Fruit fly (Drosophila melanogaster) whole organism, embryonic: ENCODE results near the gene CG31344.

Experiments used
- Asciz ChIP-seq: fragments of 200-800 bp; sonication (Bioruptor generic); optimal IDR thresholded peaks from 2 replicates; lab custom pipeline; 2017; ENCODE audit warnings: missing biosample characterization, mild to moderate bottlenecking, missing genetic modification characterization, missing genetic modification reagents
- BEAF-32 ChIP-seq: fragments of 200-800 bp; sonication (Bioruptor generic); optimal IDR thresholded peaks from 3 replicates; lab custom pipeline; 2017; ENCODE audit warnings: missing biosample characterization, missing genetic modification characterization, mild to moderate bottlenecking, moderate library complexity, missing genetic modification reagents
- CG11085 ChIP-seq: fragments of 200-800 bp; sonication (Bioruptor generic); IDR thresholded peaks from 2 replicates; pipeline ENCODE4 v1.3.6; 2022; ENCODE audit warnings: missing biosample characterization, missing genetic modification characterization
- CG11696 ChIP-seq: fragments of 200-800 bp; sonication (Bioruptor generic); IDR thresholded peaks from 2 replicates; pipeline ENCODE4 v1.3.6; 2022; ENCODE audit warnings: missing biosample characterization, missing genetic modification characterization
- CG12219 ChIP-seq: fragments of 200-800 bp; sonication (Bioruptor generic); optimal IDR thresholded peaks from 3 replicates; lab custom pipeline; 2018; ENCODE audit warnings: missing biosample characterization, mild to moderate bottlenecking, missing genetic modification characterization
- CG12299 ChIP-seq: fragments of 200-800 bp; sonication (Bioruptor generic); optimal IDR thresholded peaks from 2 replicates; lab custom pipeline; 2018; ENCODE audit warnings: missing biosample characterization, mild to moderate bottlenecking, missing genetic modification characterization
- CG14441 ChIP-seq: fragments of 200-800 bp; sonication (Bioruptor generic); IDR thresholded peaks from 2 replicates; pipeline ENCODE4 v1.3.6; 2022; ENCODE audit warnings: missing biosample characterization, missing genetic modification characterization
- CG15073 ChIP-seq: fragments of 200-800 bp; sonication (Bioruptor generic); optimal IDR thresholded peaks from 2 replicates; lab custom pipeline; 2016; ENCODE audit warnings: missing biosample characterization, missing genetic modification characterization
- CG32767 ChIP-seq: fragments of 200-800 bp; sonication (Bioruptor generic); IDR thresholded peaks from 2 replicates; pipeline ENCODE4 v1.3.6; 2022; ENCODE audit warnings: missing biosample characterization, missing genetic modification characterization
- CG32772 ChIP-seq: fragments of 200-800 bp; sonication (Bioruptor generic); IDR thresholded peaks from 2 replicates; pipeline ENCODE4 v1.3.6; 2022; ENCODE audit warnings: missing biosample characterization, missing genetic modification characterization
- CG34376 ChIP-seq: fragments of 200-800 bp; sonication (Bioruptor generic); optimal IDR thresholded peaks from 2 replicates; lab custom pipeline; 2018; ENCODE audit warnings: missing biosample characterization, mild to moderate bottlenecking, missing genetic modification characterization
- CG3838 ChIP-seq: fragments of 200-800 bp; sonication (Bioruptor generic); optimal IDR thresholded peaks from 3 replicates; lab custom pipeline; 2016; ENCODE audit warnings: missing biosample characterization, missing genetic modification characterization
- CG4730 ChIP-seq: fragments of 200-800 bp; sonication (Bioruptor generic); IDR thresholded peaks from 2 replicates; pipeline ENCODE4 v1.3.6; 2022; ENCODE audit warnings: missing biosample characterization, missing genetic modification characterization
- CG7839 ChIP-seq: fragments of 200-800 bp; sonication (Bioruptor generic); optimal IDR thresholded peaks from 3 replicates; lab custom pipeline; 2018; ENCODE audit warnings: missing biosample characterization, mild to moderate bottlenecking, missing genetic modification characterization, moderate library complexity
- CG8765 ChIP-seq: fragments of 200-800 bp; sonication (Bioruptor generic); IDR thresholded peaks from 2 replicates; pipeline ENCODE4 v1.3.6; 2022; ENCODE audit warnings: missing biosample characterization, missing genetic modification characterization
- CTCF ChIP-seq: fragments of 200-800 bp; sonication (Bioruptor generic); optimal IDR thresholded peaks from 2 replicates; lab custom pipeline; 2017; ENCODE audit warnings: missing biosample characterization, mild to moderate bottlenecking, missing genetic modification characterization, moderate library complexity
- D ChIP-seq, 2 experiments: fragments of 200-800 bp in 1 of 2; fragments of >200 bp in 1 of 2; sonication (Bioruptor generic) in 1 of 2; optimal IDR thresholded peaks; 2 replicates in 1 of 2; 3 replicates in 1 of 2; lab custom pipeline; 2017; ENCODE audit warnings: mild to moderate bottlenecking in 1 of 2, missing biosample characterization in 1 of 2, missing genetic modification characterization in 1 of 2, missing genetic modification reagents in 1 of 2
- D19A ChIP-seq: fragments of 200-800 bp; optimal IDR thresholded peaks from 3 replicates; lab custom pipeline; 2019; ENCODE audit warnings: missing biosample characterization, mild to moderate bottlenecking, missing genetic modification characterization, moderate library complexity
- D19B ChIP-seq: fragments of 200-800 bp; sonication (Bioruptor generic); optimal IDR thresholded peaks from 2 replicates; lab custom pipeline; 2017; ENCODE audit warnings: missing biosample characterization, mild to moderate bottlenecking, missing genetic modification characterization
- Ets65A ChIP-seq: fragments of 200-800 bp; sonication (Bioruptor generic); peaks from one replicate; lab custom pipeline; 2016; ENCODE audit warnings: missing biosample characterization, missing genetic modification characterization
- HLH4C ChIP-seq: fragments of 200-800 bp; sonication (Bioruptor generic); IDR thresholded peaks from 3 replicates; pipeline ENCODE4 v1.3.6; 2022; ENCODE audit warnings: missing biosample characterization, missing genetic modification characterization; ENCODE audit not compliant: partially characterized antibody
- Hsf ChIP-seq: fragments of 200-800 bp; sonication (Bioruptor generic); optimal IDR thresholded peaks from 3 replicates; lab custom pipeline; 2016; ENCODE audit warnings: missing biosample characterization, missing genetic modification characterization
- MBD-R2 ChIP-seq: fragments of 200-800 bp; sonication (Bioruptor generic); IDR thresholded peaks from 2 replicates; pipeline ENCODE4 v1.3.6; 2022; ENCODE audit warnings: missing biosample characterization, missing genetic modification characterization
- Sin3A ChIP-seq: fragments of >200 bp; optimal IDR thresholded peaks from 2 replicates; lab custom pipeline; 2018
- Sox102F ChIP-seq: fragments of 200-800 bp; sonication (Bioruptor generic); optimal IDR thresholded peaks from 2 replicates; lab custom pipeline; 2018; ENCODE audit warnings: missing biosample characterization, mild to moderate bottlenecking, missing genetic modification characterization, moderate library complexity
- Sry-δ ChIP-seq: fragments of 200-800 bp; sonication (Bioruptor generic); optimal IDR thresholded peaks from 2 replicates; lab custom pipeline; 2016; ENCODE audit warnings: missing biosample characterization, missing genetic modification characterization
- abd-A ChIP-seq: fragments of 200-800 bp; sonication (Bioruptor generic); optimal IDR thresholded peaks from 3 replicates; lab custom pipeline; 2019; ENCODE audit warnings: missing biosample characterization, mild to moderate bottlenecking, missing genetic modification characterization, moderate library complexity
- ase ChIP-seq: fragments of 200-800 bp; sonication (Bioruptor generic); IDR thresholded peaks from 3 replicates; pipeline ENCODE4 v1.3.6; 2022; ENCODE audit warnings: missing biosample characterization, missing genetic modification characterization
- crp ChIP-seq, 2 experiments: fragments of 200-800 bp; sonication (Bioruptor generic); optimal IDR thresholded peaks; 2 replicates in 1 of 2; 3 replicates in 1 of 2; lab custom pipeline; 2017; ENCODE audit warnings: missing biosample characterization in 2 of 2, missing genetic modification characterization in 2 of 2, mild to moderate bottlenecking in 1 of 2, moderate library complexity in 1 of 2
- dan ChIP-seq: fragments of 200-800 bp; sonication (Bioruptor generic); IDR thresholded peaks from 2 replicates; pipeline ENCODE4 v1.3.6; 2022; ENCODE audit warnings: missing biosample characterization, missing genetic modification characterization
- dpn ChIP-seq, 2 experiments: fragments of 200-800 bp; sonication (Bioruptor generic); optimal IDR thresholded peaks; 3 replicates each; lab custom pipeline; 2016; ENCODE audit warnings: missing biosample characterization in 2 of 2, missing genetic modification characterization in 2 of 2
- fd3F ChIP-seq: fragments of 200-800 bp; sonication (Bioruptor generic); optimal IDR thresholded peaks from 2 replicates; lab custom pipeline; 2018; ENCODE audit warnings: missing biosample characterization, mild to moderate bottlenecking, missing genetic modification characterization, moderate library complexity
- ftz-f1 ChIP-seq: fragments of 200-800 bp; sonication (Bioruptor generic); optimal IDR thresholded peaks from 2 replicates; lab custom pipeline; 2016; ENCODE audit warnings: missing biosample characterization, missing genetic modification characterization
- grau ChIP-seq: fragments of 200-800 bp; optimal IDR thresholded peaks from 3 replicates; lab custom pipeline; 2019; ENCODE audit warnings: missing biosample characterization, mild to moderate bottlenecking, missing genetic modification characterization, moderate library complexity
- grn ChIP-seq: fragments of 200-800 bp; sonication (Bioruptor generic); optimal IDR thresholded peaks from 3 replicates; lab custom pipeline; 2017; ENCODE audit warnings: missing biosample characterization, missing genetic modification characterization
- hb ChIP-seq: fragments of 200-800 bp; sonication (Bioruptor generic); IDR thresholded peaks from 3 replicates; pipeline ENCODE4 v1.3.6; 2022; ENCODE audit warnings: missing biosample characterization, missing genetic modification characterization; ENCODE audit not compliant: partially characterized antibody
- hbn ChIP-seq: fragments of 200-800 bp; sonication (Bioruptor generic); IDR thresholded peaks from 2 replicates; pipeline ENCODE4 v1.3.6; 2022; ENCODE audit warnings: missing biosample characterization, missing genetic modification characterization; ENCODE audit not compliant: partially characterized antibody
- hkb ChIP-seq, 2 experiments: fragments of 200-800 bp in 1 of 2; fragments of >200 bp in 1 of 2; sonication (Bioruptor generic) in 1 of 2; IDR thresholded peaks in 1 of 2; optimal IDR thresholded peaks in 1 of 2; 2 replicates each; pipeline versions ENCODE4 v1.3.6 to Lab custom; 2017 to 2022; ENCODE audit warnings: missing biosample characterization in 1 of 2, missing genetic modification characterization in 1 of 2
- hth ChIP-seq: fragments of >200 bp; optimal IDR thresholded peaks from 2 replicates; lab custom pipeline; 2017; ENCODE audit warnings: inconsistent platforms
- insv ChIP-seq, 2 experiments: fragments of 200-800 bp; sonication (Bioruptor generic); optimal IDR thresholded peaks; 3 replicates each; lab custom pipeline; 2016 to 2018; ENCODE audit warnings: missing biosample characterization in 2 of 2, missing genetic modification characterization in 2 of 2
- jing ChIP-seq: fragments of 200-800 bp; sonication (Bioruptor generic); optimal IDR thresholded peaks from 2 replicates; lab custom pipeline; 2018; ENCODE audit warnings: missing biosample characterization, mild to moderate bottlenecking, missing genetic modification characterization
- jumu ChIP-seq: fragments of 200-800 bp; sonication (Bioruptor generic); optimal IDR thresholded peaks from 3 replicates; lab custom pipeline; 2016; ENCODE audit warnings: missing biosample characterization, missing genetic modification characterization
- klu ChIP-seq: fragments of 200-800 bp; sonication (Bioruptor generic); IDR thresholded peaks from 2 replicates; pipeline ENCODE4 v1.3.6; 2022; ENCODE audit warnings: missing biosample characterization, missing genetic modification characterization
- kni ChIP-seq: fragments of 200-800 bp; sonication (Bioruptor generic); optimal IDR thresholded peaks from 3 replicates; lab custom pipeline; 2017; ENCODE audit warnings: mild to moderate bottlenecking, missing biosample characterization, missing genetic modification reagents, missing genetic modification characterization
- otp ChIP-seq: fragments of 200-800 bp; sonication (Bioruptor generic); IDR thresholded peaks from 3 replicates; pipeline ENCODE4, ENCODE4 v1.3.6; 2022; ENCODE audit warnings: missing biosample characterization, missing genetic modification characterization
- p53 ChIP-seq: fragments of 200-800 bp; sonication (Bioruptor generic); optimal IDR thresholded peaks from 2 replicates; lab custom pipeline; 2016; ENCODE audit warnings: missing biosample characterization, missing genetic modification characterization
- sc ChIP-seq, 3 experiments: fragments of >200 bp in 2 of 3; fragments of 200-800 bp in 1 of 3; sonication (Bioruptor generic) in 1 of 3; optimal IDR thresholded peaks; 2 replicates in 2 of 3; 3 replicates in 1 of 3; lab custom pipeline; 2017; ENCODE audit warnings: mild to moderate bottlenecking in 1 of 3, missing biosample characterization in 1 of 3, missing genetic modification characterization in 1 of 3, missing genetic modification reagents in 1 of 3
- sisA ChIP-seq: fragments of 200-800 bp; sonication (Bioruptor generic); IDR thresholded peaks from 2 replicates; pipeline ENCODE4 v1.3.6; 2022; ENCODE audit warnings: missing biosample characterization, missing genetic modification characterization
- sqz ChIP-seq: fragments of 200-800 bp; sonication (Bioruptor generic); optimal IDR thresholded peaks from 3 replicates; lab custom pipeline; 2018; ENCODE audit warnings: missing biosample characterization, mild to moderate bottlenecking, missing genetic modification characterization
- ttk ChIP-seq: fragments of 200-800 bp; sonication (Bioruptor generic); IDR thresholded peaks from 2 replicates; pipeline ENCODE4 v2.1.2; 2022; ENCODE audit warnings: missing biosample characterization, missing genetic modification characterization

CG31344 gene

dm6 chr3R:15229329-15229876 is 4.3 kb upstream of the CG31344 start, which contains the start of the genes Art3 and mRpS10 (continued):
- TF ChIP-seq CG34376, result peak; percentile 100
- peak; percentile 100 for TF ChIP-seq CG11085 (GFP tag; lab: Robert Waterston, UW)
- peak; percentile 82 for TF ChIP-seq CTCF (GFP tag; lab: Kevin White, UChicago)
- TF ChIP-seq CG3838 (GFP tag; lab: Kevin White, UChicago), result peak; percentile 99
- peak; percentile 99 for TF ChIP-seq p53 (GFP tag; lab: Kevin White, UChicago)
- TF ChIP-seq hkb (optimal IDR thresholded peaks at IDR 0.05; lab: Kevin White, UChicago), result peak; percentile 45
- TF ChIP-seq hkb (GFP tag; IDR thresholded peaks at IDR 0.05; lab: Robert Waterston, UW), result peak; percentile 100
- peak; percentile 99 for TF ChIP-seq dan (GFP tag; lab: Robert Waterston, UW)
- TF ChIP-seq grau (tag; lab: Kevin White, UChicago), result peak; percentile 100
- no peak for TF ChIP-seq HLH4C (GFP tag; lab: Robert Waterston, UW)
- peak; percentile 99 for TF ChIP-seq kni
- no peak for TF ChIP-seq hth (lab: Kevin White, UChicago)
- peak; percentile 100 for TF ChIP-seq MBD-R2 (GFP tag; lab: Robert Waterston, UW)
- peak; percentile 52 for TF ChIP-seq BEAF-32 (GFP tag; lab: Kevin White, UChicago)
- TF ChIP-seq dpn (GFP tag; optimal IDR thresholded peaks at IDR 0.05; lab: Kevin White, UChicago), result peak; percentile 100
- TF ChIP-seq CG4730 (GFP tag; lab: Robert Waterston, UW), result peak; percentile 100
- TF ChIP-seq ase (GFP tag; lab: Robert Waterston, UW), result peak; percentile 100
- TF ChIP-seq jumu (GFP tag; lab: Kevin White, UChicago), result peak; percentile 100
- peak; percentile 96 for TF ChIP-seq CG15073 (GFP tag; lab: Kevin White, UChicago)
- TF ChIP-seq jing (GFP tag; lab: Kevin White, UChicago), result peak; percentile 100
- peak; percentile 100 for TF ChIP-seq otp (GFP tag; lab: Robert Waterston, UW)
- peak; percentile 100 for TF ChIP-seq Asciz (GFP tag; lab: Kevin White, UChicago)
- TF ChIP-seq CG11696, result peak; percentile 99
- peak; percentile 55 to 80 for TF ChIP-seq crp (GFP tag; optimal IDR thresholded peaks at IDR 0.05; lab: Kevin White, UChicago)
- TF ChIP-seq Hsf, result peak; percentile 100
- TF ChIP-seq hbn (GFP tag; lab: Robert Waterston, UW), result peak; percentile 47
- TF ChIP-seq Sox102F (GFP tag; lab: Kevin White, UChicago), result peak; percentile 100
- peak; percentile 100 for TF ChIP-seq fd3F (GFP tag; lab: Kevin White, UChicago)
- TF ChIP-seq CG32772 (GFP tag; lab: Robert Waterston, UW), result peak; percentile 100
- TF ChIP-seq hb (GFP tag; lab: Robert Waterston, UW), result no peak
- peak; percentile 100 for TF ChIP-seq sqz
- TF ChIP-seq klu, result peak; percentile 100
- TF ChIP-seq ftz-f1 (GFP tag; lab: Kevin White, UChicago), result peak; percentile 94
- TF ChIP-seq abd-A (tag; lab: Kevin White, UChicago), result no peak
- TF ChIP-seq insv (GFP tag; optimal IDR thresholded peaks at IDR 0.05; lab: Kevin White, UChicago), result peak; percentile 69 to 88
- TF ChIP-seq Sry-δ (GFP tag; lab: Kevin White, UChicago), result peak; percentile 91
- peak; percentile 100 for TF ChIP-seq ttk
- TF ChIP-seq D19A, result peak; percentile 99
- peak; percentile 100 for TF ChIP-seq CG14441 (GFP tag; lab: Robert Waterston, UW)
- no peak for TF ChIP-seq sc (optimal IDR thresholded peaks at IDR 0.05; lab: Kevin White, UChicago)
- peak; percentile 100 for TF ChIP-seq sc (GFP tag; optimal IDR thresholded peaks at IDR 0.05; lab: Kevin White, UChicago)
- peak; percentile 100 for TF ChIP-seq CG32767 (GFP tag; lab: Robert Waterston, UW)
- TF ChIP-seq D (optimal IDR thresholded peaks at IDR 0.05; lab: Kevin White, UChicago), result no peak
- peak; percentile 100 for TF ChIP-seq D (GFP tag; optimal IDR thresholded peaks at IDR 0.05; lab: Kevin White, UChicago)
- TF ChIP-seq CG12219 (GFP tag; lab: Kevin White, UChicago), result peak; percentile 100
- peak; percentile 100 for TF ChIP-seq D19B (GFP tag; lab: Kevin White, UChicago)
- peak; percentile 20 for TF ChIP-seq Sin3A (lab: Kevin White, UChicago)
- peak; percentile 100 for TF ChIP-seq sisA (GFP tag; lab: Robert Waterston, UW)
- peak; percentile 100 for TF ChIP-seq CG12299 (tag; lab: Kevin White, UChicago)
- peak; percentile 100 for TF ChIP-seq CG7839 (tag; lab: Kevin White, UChicago)
- TF ChIP-seq grn (GFP tag; lab: Kevin White, UChicago), result peak; percentile 95
- peak; percentile 100 for TF ChIP-seq Ets65A (GFP tag; lab: Kevin White, UChicago)
- peak; percentile 100 for TF ChIP-seq CG8765 (GFP tag; lab: Robert Waterston, UW)
